Worm (Caenorhabditis elegans) whole organism, L3 larva: ENCODE results near the gene C04E6.8.

ENCODE experiments used
- ZK546.5 ChIP-seq: sonication (generic microtip); optimal IDR thresholded peaks from 2 replicates; lab custom pipeline; 2017; ENCODE audit warnings: missing biosample characterization, missing genetic modification characterization
- ama-1 ChIP-seq: fragments of 150-350 bp; optimal IDR thresholded peaks from 2 replicates; lab custom pipeline; 2018
- ceh-16 ChIP-seq: sonication (generic microtip); optimal IDR thresholded peaks from 2 replicates; lab custom pipeline; 2017; ENCODE audit warnings: missing biosample characterization, missing genetic modification characterization
- daf-12 ChIP-seq: fragments of 150-350 bp; optimal IDR thresholded peaks from 2 replicates; lab custom pipeline; 2014; ENCODE audit warnings: missing biosample characterization, missing genetic modification reagents, missing genetic modification characterization
- egl-27 ChIP-seq: sonication (generic microtip); optimal IDR thresholded peaks from 4 replicates; lab custom pipeline; 2017; ENCODE audit warnings: missing biosample characterization, missing genetic modification reagents, missing genetic modification characterization
- egl-5 ChIP-seq: fragments of 150-350 bp; optimal IDR thresholded peaks from 2 replicates; lab custom pipeline; 2017; ENCODE audit warnings: missing biosample characterization, missing genetic modification reagents, missing genetic modification characterization, inconsistent platforms
- elt-1 ChIP-seq: fragments of 150-350 bp; optimal IDR thresholded peaks from 2 replicates; lab custom pipeline; 2014; ENCODE audit warnings: missing biosample characterization, missing genetic modification characterization
- elt-2 ChIP-seq: sonication (generic microtip); optimal IDR thresholded peaks from 2 replicates; lab custom pipeline; 2016; ENCODE audit warnings: missing genetic modification reagents, mild to moderate bottlenecking, missing genetic modification characterization, missing compliant biosample characterization
- eor-1 ChIP-seq, 2 experiments: fragments of 150-350 bp; optimal IDR thresholded peaks; 2 replicates each; lab custom pipeline; 2014 to 2018; ENCODE audit warnings: missing biosample characterization in 2 of 2, missing genetic modification characterization in 2 of 2
- fkh-10 ChIP-seq: sonication (generic microtip); optimal IDR thresholded peaks from 2 replicates; lab custom pipeline; 2017; ENCODE audit warnings: missing biosample characterization, missing genetic modification reagents, missing genetic modification characterization
- jun-1 ChIP-seq: fragments of 150-350 bp; optimal IDR thresholded peaks from 2 replicates; lab custom pipeline; 2014; ENCODE audit warnings: missing biosample characterization, missing genetic modification reagents, missing genetic modification characterization
- lin-15B ChIP-seq: fragments of 150-350 bp; optimal IDR thresholded peaks from 2 replicates; lab custom pipeline; 2014; ENCODE audit warnings: missing biosample characterization, missing genetic modification characterization
- lin-39 ChIP-seq: fragments of 150-350 bp; optimal IDR thresholded peaks from 2 replicates; lab custom pipeline; 2018; ENCODE audit warnings: missing biosample characterization, missing genetic modification reagents, missing genetic modification characterization
- lsy-12 ChIP-seq: sonication (generic microtip); optimal IDR thresholded peaks from 2 replicates; lab custom pipeline; 2016; ENCODE audit warnings: mild to moderate bottlenecking, missing genetic modification characterization, missing compliant biosample characterization
- nfya-1 ChIP-seq: sonication (generic microtip); optimal IDR thresholded peaks from 2 replicates; lab custom pipeline; 2017; ENCODE audit warnings: missing genetic modification characterization, mild to moderate bottlenecking, missing compliant biosample characterization, antibody characterized with exemption, moderate library complexity; ENCODE audit not compliant: insufficient read depth
- nhr-12 ChIP-seq: fragments of 150-350 bp; optimal IDR thresholded peaks from 2 replicates; lab custom pipeline; 2014; ENCODE audit warnings: missing biosample characterization, missing genetic modification characterization
- nhr-67 ChIP-seq: fragments of 150-350 bp; optimal IDR thresholded peaks from 2 replicates; lab custom pipeline; 2014; ENCODE audit warnings: missing biosample characterization, missing genetic modification characterization
- nhr-76 ChIP-seq: fragments of 150-350 bp; sonication (generic microtip); optimal IDR thresholded peaks from 5 replicates; lab custom pipeline; 2014; ENCODE audit warnings: missing biosample characterization, missing genetic modification characterization
- pha-4 ChIP-seq: fragments of 150-350 bp; optimal IDR thresholded peaks from 2 replicates; lab custom pipeline; 2014; ENCODE audit warnings: missing biosample characterization, missing genetic modification reagents, missing genetic modification characterization
- pqm-1 ChIP-seq: fragments of 150-350 bp; optimal IDR thresholded peaks from 2 replicates; lab custom pipeline; 2017; ENCODE audit warnings: missing biosample characterization, missing genetic modification characterization, inconsistent platforms
- sea-2 ChIP-seq: fragments of 150-350 bp; sonication (generic microtip); optimal IDR thresholded peaks from 4 replicates; lab custom pipeline; 2014; ENCODE audit warnings: missing biosample characterization, missing genetic modification reagents, missing genetic modification characterization
- skn-1 ChIP-seq: fragments of 150-350 bp; optimal IDR thresholded peaks from 2 replicates; lab custom pipeline; 2014; ENCODE audit warnings: missing biosample characterization, missing genetic modification characterization
- unc-39 ChIP-seq: sonication (generic microtip); optimal IDR thresholded peaks from 4 replicates; lab custom pipeline; 2017; ENCODE audit warnings: missing biosample characterization, missing genetic modification characterization
- unc-62 ChIP-seq: fragments of 150-350 bp; sonication (generic microtip); optimal IDR thresholded peaks from 4 replicates; lab custom pipeline; 2014; ENCODE audit warnings: missing biosample characterization, missing genetic modification reagents, missing genetic modification characterization
- zag-1 ChIP-seq: fragments of 150-350 bp; optimal IDR thresholded peaks from 2 replicates; lab custom pipeline; 2014; ENCODE audit warnings: missing biosample characterization, missing genetic modification characterization
- ztf-11 ChIP-seq: fragments of 150-350 bp; optimal IDR thresholded peaks from 2 replicates; lab custom pipeline; 2014; ENCODE audit warnings: missing biosample characterization, missing genetic modification characterization
- ztf-4 ChIP-seq: fragments of 150-350 bp; optimal IDR thresholded peaks from 2 replicates; lab custom pipeline; 2014; ENCODE audit warnings: missing biosample characterization, missing genetic modification characterization

Gene C04E6.8

DNA sequence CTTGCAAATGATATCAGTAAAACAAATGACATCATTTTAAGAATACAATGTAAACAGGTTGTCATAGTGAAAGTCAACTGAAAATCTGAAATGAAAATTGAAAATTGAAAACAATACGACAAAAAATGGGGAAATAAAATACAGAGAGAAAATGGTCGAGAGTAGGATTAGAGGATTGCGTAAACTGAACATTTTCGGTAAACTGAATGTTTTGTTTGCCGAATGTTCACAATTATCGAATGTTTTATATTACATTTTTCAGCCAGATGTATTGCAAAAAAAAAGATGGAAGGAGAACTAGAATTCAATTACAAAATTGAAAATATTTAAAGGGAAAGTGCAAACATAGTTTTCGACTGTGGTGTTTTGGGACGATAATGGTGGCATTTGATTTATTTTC is 18.6 kb downstream of the C04E6.8 start, which contains the start of gene F26F12.5:
Gene F26F12.5 (minus strand): TSS at position 101 of the 400 bp plus-strand sequence.
- TF ChIP-seq pha-4 (tag; lab: Kevin White, UChicago) (no peak), nhr-12 (tag; lab: Kevin White, UChicago) (no peak), egl-27 (tag; lab: Kevin White, UChicago) (no peak)

DNA sequence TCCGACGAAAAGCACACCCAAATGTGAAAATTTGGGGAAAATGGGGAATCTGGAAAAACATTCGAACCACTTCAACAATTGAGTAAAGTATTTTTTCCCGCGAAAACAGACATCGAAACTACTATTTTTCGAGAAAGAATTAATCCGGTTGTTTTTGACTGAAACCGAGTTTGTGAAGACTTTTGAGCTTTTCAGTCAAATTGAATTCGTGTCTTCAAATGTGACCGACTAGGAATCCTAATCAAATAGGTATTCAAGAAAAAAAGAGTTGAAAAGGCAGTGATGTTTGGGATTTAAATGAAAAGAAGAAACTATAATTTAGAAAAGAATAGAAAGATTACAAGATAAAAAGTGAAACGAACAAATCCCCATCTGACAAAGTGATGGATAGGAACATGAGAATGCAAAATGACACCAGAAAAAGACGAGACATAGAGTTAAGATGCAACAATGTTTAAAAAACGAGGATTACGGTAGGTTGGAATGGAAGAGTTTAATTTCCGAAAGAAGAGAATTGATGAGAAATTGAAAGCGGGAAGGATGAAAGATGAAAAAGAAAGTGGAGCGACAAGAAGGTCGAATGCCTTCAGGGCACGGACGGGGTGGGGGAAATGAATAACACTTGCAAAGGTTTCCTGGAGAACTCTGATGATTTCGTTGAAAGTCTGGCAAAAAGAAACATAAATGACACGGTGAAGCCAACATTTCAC is 21.0 kb downstream of the C04E6.8 start, which contains the start of gene F26F12.8:
Gene F26F12.8 (minus strand): TSS at position 51 of the 710 bp plus-strand sequence.
- TF ChIP-seq elt-1 (tag; lab: Kevin White, UChicago) (peak; percentile 58), egl-5 (no peak)

DNA sequence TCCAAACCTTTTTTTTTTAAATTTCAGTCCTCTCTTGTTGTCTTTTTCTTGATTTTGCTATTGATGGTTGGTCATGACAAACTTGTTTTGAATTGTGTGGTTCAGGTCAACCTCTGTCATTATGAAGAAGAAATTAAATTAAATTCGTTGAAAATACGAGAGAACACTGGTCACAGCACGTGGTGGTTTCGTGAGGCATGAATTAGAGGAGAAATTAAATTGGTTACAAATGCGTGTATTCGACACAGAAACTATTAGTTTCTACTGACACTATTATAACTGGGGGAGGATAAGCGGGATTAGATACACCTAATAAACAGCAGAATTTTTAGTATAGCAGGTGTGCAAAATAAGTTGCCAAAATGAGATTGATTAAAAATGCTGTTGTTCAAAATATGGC is 31.6 kb downstream of the C04E6.8 start:
- no peak for TF ChIP-seq pha-4 (tag; lab: Kevin White, UChicago)
- TF ChIP-seq ztf-4: no peak
- TF ChIP-seq sea-2: no peak
- TF ChIP-seq lin-15B (tag; lab: Kevin White, UChicago): no peak
- TF ChIP-seq ztf-11 (tag; lab: Kevin White, UChicago): no peak
- no peak for TF ChIP-seq unc-62

DNA sequence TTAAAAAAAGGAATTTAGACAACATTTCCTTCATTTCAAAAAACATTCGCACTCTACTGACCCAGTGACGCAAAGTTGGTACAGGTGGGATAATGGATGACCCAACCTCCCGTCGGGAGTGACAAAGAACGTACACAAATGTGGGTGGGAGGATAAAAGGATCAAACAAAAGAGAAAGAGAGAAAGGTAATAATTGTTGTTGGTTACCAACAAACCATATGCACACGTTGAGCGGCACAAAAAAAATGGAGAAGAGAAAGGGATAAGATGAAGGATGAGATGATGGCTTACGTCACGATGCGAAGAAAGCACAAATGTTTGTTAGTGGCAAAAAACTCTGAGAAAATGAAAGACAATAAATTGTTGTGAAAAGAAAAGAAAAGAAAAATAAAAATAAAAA is 32.0 kb downstream of the C04E6.8 start:
- no peak for TF ChIP-seq lsy-12 (tag; lab: Kevin White, UChicago)
- TF ChIP-seq daf-12 (tag; lab: Kevin White, UChicago): no peak
- peak; percentile 32 for TF ChIP-seq lin-39 (tag; lab: Kevin White, UChicago)
- no peak for TF ChIP-seq nhr-67 (tag; lab: Kevin White, UChicago)
- no peak for TF ChIP-seq skn-1 (tag; lab: Kevin White, UChicago)
- peak; percentile 60 for TF ChIP-seq pha-4 (tag; lab: Kevin White, UChicago)
- no peak for TF ChIP-seq jun-1 (tag; lab: Kevin White, UChicago)
- TF ChIP-seq ztf-4: no peak
- no peak for TF ChIP-seq unc-62
- no peak for TF ChIP-seq unc-39 (tag; lab: Kevin White, UChicago)
- TF ChIP-seq nhr-76: no peak
- TF ChIP-seq ZK546.5 (tag; lab: Kevin White, UChicago): no peak
- TF ChIP-seq nhr-12 (tag; lab: Kevin White, UChicago): no peak

DNA sequence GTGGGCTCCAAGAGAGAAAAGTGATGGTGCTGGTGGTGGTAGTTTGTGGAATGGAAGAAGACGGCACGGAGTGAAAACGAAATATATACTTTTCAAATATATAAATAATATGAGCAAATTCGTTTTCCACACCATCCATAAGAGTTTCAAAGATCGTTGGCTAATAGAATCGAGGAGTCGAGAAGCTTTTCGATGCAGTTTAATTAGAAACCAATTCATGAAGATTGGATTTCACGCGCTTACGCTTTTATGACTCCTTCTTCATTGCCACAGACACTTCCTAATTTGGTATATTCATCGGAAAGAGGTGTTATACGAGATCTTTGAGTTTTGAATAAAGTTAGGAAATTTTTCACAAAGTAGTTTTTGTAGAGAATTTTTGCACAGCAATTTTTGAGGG is 33.0 kb downstream of the C04E6.8 start:
- TF ChIP-seq elt-2 (tag; lab: Kevin White, UChicago): no peak
- TF ChIP-seq lin-39 (tag; lab: Kevin White, UChicago): no peak
- no peak for TF ChIP-seq egl-5
- TF ChIP-seq ama-1 (lab: Kevin White, UChicago): no peak
- no peak for TF ChIP-seq unc-62
- TF ChIP-seq nhr-67 (tag; lab: Kevin White, UChicago): no peak
- no peak for TF ChIP-seq zag-1 (tag; lab: Kevin White, UChicago)
- no peak for TF ChIP-seq ztf-4
- no peak for TF ChIP-seq ceh-16
- no peak for TF ChIP-seq unc-39 (tag; lab: Kevin White, UChicago)
- TF ChIP-seq nfya-1 (tag; lab: Kevin White, UChicago): no peak
- no peak for TF ChIP-seq nhr-76
- TF ChIP-seq jun-1 (tag; lab: Kevin White, UChicago): no peak
- no peak for TF ChIP-seq fkh-10
- TF ChIP-seq lin-15B (tag; lab: Kevin White, UChicago): no peak
- no peak for TF ChIP-seq pha-4 (tag; lab: Kevin White, UChicago)
- no peak for TF ChIP-seq nhr-12 (tag; lab: Kevin White, UChicago)
- no peak for TF ChIP-seq pqm-1 (tag; lab: Kevin White, UChicago)

DNA sequence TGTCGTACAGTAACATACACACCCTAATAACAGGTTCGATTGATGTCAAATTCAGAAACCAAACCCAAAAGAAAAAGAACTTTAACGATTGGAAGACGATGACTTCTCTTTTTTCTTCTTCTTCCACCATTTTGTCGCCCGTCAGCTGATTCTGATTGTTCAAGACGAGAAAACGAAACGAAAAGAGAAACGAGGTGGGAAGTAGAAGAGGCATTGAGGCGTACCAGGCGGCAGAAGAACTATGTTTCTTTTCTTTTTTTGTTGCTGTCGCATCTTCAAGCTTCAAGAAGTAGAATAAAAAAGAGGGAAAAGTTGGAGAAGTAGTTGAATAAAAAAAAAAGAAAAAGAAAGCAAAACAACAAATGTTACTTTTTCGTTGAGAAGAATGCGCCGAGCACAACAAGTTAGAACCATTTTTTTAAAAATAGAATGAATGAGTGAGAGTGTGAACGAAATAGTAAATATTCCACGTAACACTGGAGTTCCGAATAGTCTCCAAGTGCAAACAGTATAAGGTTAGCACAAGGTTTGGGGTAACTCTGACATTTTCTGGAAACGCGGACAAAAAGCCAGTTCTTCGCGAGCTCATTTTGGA is 35.5 kb downstream of the C04E6.8 start:
- TF ChIP-seq nhr-76 (no peak), lsy-12 (tag; lab: Kevin White, UChicago) (no peak), nfya-1 (tag; lab: Kevin White, UChicago) (peak; percentile 4), fkh-10 (peak; percentile 44), eor-1 (tag; optimal IDR thresholded peaks at IDR 0.05; lab: Kevin White, UChicago) (no peak), pha-4 (tag; lab: Kevin White, UChicago) (peak; percentile 7)
